Worm (Caenorhabditis elegans) whole organism, young adult: ENCODE data around the gene F29A7.3.
A peak's percentile ranks its signal among the peaks of the same experiment; 100 is the strongest.

Experiments used
- B0336.3 ChIP-seq: fragments of 200-800 bp; sonication (Bioruptor generic); IDR thresholded peaks from 2 replicates; pipeline ENCODE4 v1.3.6; 2022; ENCODE audit warnings: missing genetic modification characterization, missing compliant biosample characterization
- C06A6.2 ChIP-seq: fragments of 200-800 bp; sonication (Bioruptor generic); conservative IDR thresholded peaks from 2 replicates; pipeline ENCODE4 v1.3.6; 2022; ENCODE audit warnings: missing genetic modification characterization, missing compliant biosample characterization
- C17E4.6 ChIP-seq: fragments of 200-800 bp; sonication (Bioruptor generic); IDR thresholded peaks from 2 replicates; pipeline ENCODE4 v1.3.6; 2022; ENCODE audit warnings: missing genetic modification reagents, missing genetic modification characterization, missing compliant biosample characterization
- D2030.7 ChIP-seq: fragments of 200-800 bp; sonication (Bioruptor generic); IDR thresholded peaks from 2 replicates; pipeline ENCODE4 v1.3.6; 2022; ENCODE audit warnings: missing genetic modification reagents, missing genetic modification characterization, missing compliant biosample characterization
- F10E7.11 ChIP-seq: sonication (generic microtip); optimal IDR thresholded peaks from 2 replicates; lab custom pipeline; 2017; ENCODE audit warnings: mild to moderate bottlenecking, missing genetic modification characterization, moderate library complexity, missing compliant biosample characterization
- F55B11.4 ChIP-seq: sonication (generic microtip); optimal IDR thresholded peaks from 2 replicates; lab custom pipeline; 2016; ENCODE audit warnings: missing compliant biosample characterization, missing genetic modification characterization, borderline replicate concordance; ENCODE audit not compliant: insufficient read depth
- K12H6.12 ChIP-seq: fragments of 200-800 bp; sonication (Bioruptor generic); optimal IDR thresholded peaks from 2 replicates; lab custom pipeline; 2018; ENCODE audit warnings: mild to moderate bottlenecking, missing genetic modification characterization, missing compliant biosample characterization
- T07F8.4 ChIP-seq: sonication (generic microtip); optimal IDR thresholded peaks from 2 replicates; lab custom pipeline; 2016; ENCODE audit warnings: mild to moderate bottlenecking, missing genetic modification characterization, moderate library complexity, missing compliant biosample characterization
- T26A5.8 ChIP-seq: sonication (generic microtip); optimal IDR thresholded peaks from 2 replicates; lab custom pipeline; 2016; ENCODE audit warnings: missing genetic modification characterization, missing compliant biosample characterization
- Y53F4B.3 ChIP-seq: fragments of 200-800 bp; sonication (Bioruptor generic); IDR thresholded peaks from 2 replicates; pipeline ENCODE4 v1.3.6; 2022; ENCODE audit warnings: missing genetic modification reagents, missing genetic modification characterization, missing compliant biosample characterization
- Y56A3A.18 ChIP-seq: fragments of 200-800 bp; sonication (Bioruptor generic); IDR thresholded peaks from 2 replicates; pipeline ENCODE4 v1.3.6; 2022; ENCODE audit warnings: missing genetic modification reagents, missing genetic modification characterization, missing compliant biosample characterization
- Y79H2A.3 ChIP-seq: fragments of 200-800 bp; sonication (Bioruptor generic); conservative IDR thresholded peaks from 2 replicates; pipeline ENCODE4 v1.3.6; 2022; ENCODE audit warnings: missing genetic modification reagents, missing genetic modification characterization, missing compliant biosample characterization
- Y95B8A.8 ChIP-seq: fragments of 200-800 bp; sonication (Bioruptor generic); IDR thresholded peaks from 2 replicates; pipeline ENCODE4 v1.3.6; 2022; ENCODE audit warnings: missing genetic modification reagents, missing genetic modification characterization, missing compliant biosample characterization
- attf-5 ChIP-seq: fragments of 200-800 bp; sonication (Bioruptor generic); optimal IDR thresholded peaks from 2 replicates; lab custom pipeline; 2018; ENCODE audit warnings: mild to moderate bottlenecking, missing genetic modification characterization, missing compliant biosample characterization
- cebp-1 ChIP-seq, 2 experiments: fragments of 200-800 bp in 1 of 2; sonication (Bioruptor generic) in 1 of 2; sonication (generic microtip) in 1 of 2; IDR thresholded peaks in 1 of 2; optimal IDR thresholded peaks in 1 of 2; 2 replicates each; pipeline versions ENCODE4 v1.3.6 to Lab custom; 2017 to 2022; ENCODE audit warnings: missing compliant biosample characterization in 2 of 2, missing genetic modification characterization in 2 of 2, mild to moderate bottlenecking in 1 of 2, missing genetic modification reagents in 1 of 2, moderate library complexity in 1 of 2
- cebp-2 ChIP-seq: fragments of 200-800 bp; sonication (Bioruptor generic); IDR thresholded peaks from 2 replicates; pipeline ENCODE4 v1.3.6; 2022; ENCODE audit warnings: missing genetic modification characterization, missing compliant biosample characterization
- ceh-40 ChIP-seq: fragments of 200-800 bp; sonication (Bioruptor generic); IDR thresholded peaks from 2 replicates; pipeline ENCODE4 v1.3.6; 2022; ENCODE audit warnings: missing genetic modification characterization, missing compliant biosample characterization
- dpl-1 ChIP-seq: fragments of 150-350 bp; optimal IDR thresholded peaks from 2 replicates; lab custom pipeline; 2014; ENCODE audit warnings: missing biosample characterization, missing genetic modification reagents, missing genetic modification characterization
- ets-4 ChIP-seq: fragments of 200-800 bp; sonication (Bioruptor generic); optimal IDR thresholded peaks from 2 replicates; lab custom pipeline; 2018; ENCODE audit warnings: mild to moderate bottlenecking, missing genetic modification characterization, missing compliant biosample characterization
- fkh-3 ChIP-seq: sonication (generic microtip); optimal IDR thresholded peaks from 2 replicates; lab custom pipeline; 2016; ENCODE audit warnings: mild to moderate bottlenecking, missing genetic modification characterization, missing compliant biosample characterization
- gei-17 ChIP-seq: fragments of 200-800 bp; sonication (Bioruptor generic); optimal IDR thresholded peaks from 2 replicates; lab custom pipeline; 2018; ENCODE audit warnings: mild to moderate bottlenecking, missing genetic modification characterization, missing compliant biosample characterization
- him-1 ChIP-seq: sonication (generic microtip); optimal IDR thresholded peaks from 2 replicates; lab custom pipeline; 2016; ENCODE audit warnings: missing genotype, missing genetic modification reagents, missing genetic modification characterization, missing compliant biosample characterization
- hlh-26 ChIP-seq: fragments of 200-800 bp; sonication (Bioruptor generic); conservative IDR thresholded peaks from 2 replicates; pipeline ENCODE4 v1.3.6; 2022; ENCODE audit warnings: missing genetic modification reagents, missing genetic modification characterization, missing compliant biosample characterization
- hmg-1.2 ChIP-seq: fragments of 200-800 bp; sonication (Bioruptor generic); IDR thresholded peaks from 2 replicates; pipeline ENCODE4 v1.3.6; 2022; ENCODE audit warnings: missing genetic modification reagents, missing genetic modification characterization, missing compliant biosample characterization
- hmg-20 ChIP-seq: fragments of 200-800 bp; sonication (Bioruptor generic); IDR thresholded peaks from 2 replicates; pipeline ENCODE4 v1.3.6; 2022; ENCODE audit warnings: missing genetic modification reagents, missing genetic modification characterization, missing compliant biosample characterization
- hrde-1 ChIP-seq: sonication (generic microtip); optimal IDR thresholded peaks from 2 replicates; lab custom pipeline; 2016; ENCODE audit warnings: missing genetic modification characterization, mild to moderate bottlenecking, missing compliant biosample characterization, moderate library complexity, missing genotype, missing genetic modification reagents, borderline replicate concordance
- hsf-1 ChIP-seq: fragments of 200-800 bp; sonication (Bioruptor generic); IDR thresholded peaks from 2 replicates; pipeline ENCODE4 v1.3.6; 2022; ENCODE audit warnings: missing genetic modification reagents, missing genetic modification characterization, missing compliant biosample characterization
- lin-54 ChIP-seq: fragments of 200-800 bp; sonication (Bioruptor generic); optimal IDR thresholded peaks from 2 replicates; lab custom pipeline; 2018; ENCODE audit warnings: mild to moderate bottlenecking, missing genetic modification characterization, missing compliant biosample characterization
- lsl-1 ChIP-seq: fragments of 200-800 bp; sonication (Bioruptor generic); optimal IDR thresholded peaks from 2 replicates; lab custom pipeline; 2018; ENCODE audit warnings: mild to moderate bottlenecking, missing genetic modification characterization, moderate library complexity, missing compliant biosample characterization
- madf-3 ChIP-seq: fragments of 200-800 bp; sonication (Bioruptor generic); IDR thresholded peaks from 2 replicates; pipeline ENCODE4 v1.3.6; 2022; ENCODE audit warnings: missing genetic modification reagents, missing genetic modification characterization, missing compliant biosample characterization
- madf-6 ChIP-seq: fragments of 200-800 bp; sonication (Bioruptor generic); IDR thresholded peaks from 2 replicates; pipeline ENCODE4 v1.3.6; 2022; ENCODE audit warnings: missing genetic modification reagents, missing genetic modification characterization, missing compliant biosample characterization
- mcd-1 ChIP-seq: fragments of 200-800 bp; sonication (Bioruptor generic); IDR thresholded peaks from 2 replicates; pipeline ENCODE4 v1.3.6; 2022; ENCODE audit warnings: missing genetic modification reagents, missing genetic modification characterization, missing compliant biosample characterization
- mes-4 ChIP-seq: sonication (generic microtip); optimal IDR thresholded peaks from 2 replicates; lab custom pipeline; 2016; ENCODE audit warnings: missing genotype, missing genetic modification characterization, missing compliant biosample characterization
- nfyb-1 ChIP-seq: fragments of 200-800 bp; sonication (Bioruptor generic); IDR thresholded peaks from 2 replicates; pipeline ENCODE4 v1.3.6; 2022; ENCODE audit warnings: missing genetic modification reagents, missing genetic modification characterization, missing compliant biosample characterization
- nhr-120 ChIP-seq: fragments of 200-800 bp; sonication (Bioruptor generic); IDR thresholded peaks from 2 replicates; pipeline ENCODE4 v1.3.6; 2022; ENCODE audit warnings: missing genetic modification characterization, missing compliant biosample characterization
- sdz-38 ChIP-seq: sonication (generic microtip); optimal IDR thresholded peaks from 2 replicates; lab custom pipeline; 2016; ENCODE audit warnings: missing genotype, missing genetic modification characterization, missing compliant biosample characterization
- snpc-1.1 ChIP-seq: sonication (generic microtip); optimal IDR thresholded peaks from 2 replicates; lab custom pipeline; 2017; ENCODE audit warnings: missing genetic modification characterization, mild to moderate bottlenecking, missing compliant biosample characterization, antibody characterized with exemption, moderate library complexity, missing genotype, missing genetic modification reagents; ENCODE audit not compliant: insufficient read depth
- snpc-3.4 ChIP-seq: sonication (generic microtip); optimal IDR thresholded peaks from 2 replicates; lab custom pipeline; 2017; ENCODE audit warnings: missing genetic modification characterization, mild to moderate bottlenecking, missing compliant biosample characterization, antibody characterized with exemption, moderate library complexity, missing genotype, missing genetic modification reagents
- somi-1 ChIP-seq: fragments of 200-800 bp; sonication (Bioruptor generic); optimal IDR thresholded peaks from 2 replicates; lab custom pipeline; 2018; ENCODE audit warnings: mild to moderate bottlenecking, missing genetic modification characterization, missing compliant biosample characterization
- sptf-2 ChIP-seq: fragments of 200-800 bp; sonication (Bioruptor generic); optimal IDR thresholded peaks from 2 replicates; lab custom pipeline; 2018; ENCODE audit warnings: mild to moderate bottlenecking, missing genetic modification characterization, missing compliant biosample characterization
- xnd-1 ChIP-seq: sonication (generic microtip); optimal IDR thresholded peaks from 2 replicates; lab custom pipeline; 2016; ENCODE audit warnings: missing genotype, missing genetic modification reagents, missing genetic modification characterization, missing compliant biosample characterization
- zfh-2 ChIP-seq: fragments of 200-800 bp; sonication (Bioruptor generic); conservative IDR thresholded peaks from 2 replicates; pipeline ENCODE4 v1.3.6; 2022; ENCODE audit warnings: missing genetic modification reagents, missing genetic modification characterization, missing compliant biosample characterization
- ztf-18 ChIP-seq: sonication (generic microtip); optimal IDR thresholded peaks from 2 replicates; lab custom pipeline; 2016; ENCODE audit warnings: missing genotype, mild to moderate bottlenecking, missing genetic modification characterization, missing compliant biosample characterization

F29A7.3 gene

DNA sequence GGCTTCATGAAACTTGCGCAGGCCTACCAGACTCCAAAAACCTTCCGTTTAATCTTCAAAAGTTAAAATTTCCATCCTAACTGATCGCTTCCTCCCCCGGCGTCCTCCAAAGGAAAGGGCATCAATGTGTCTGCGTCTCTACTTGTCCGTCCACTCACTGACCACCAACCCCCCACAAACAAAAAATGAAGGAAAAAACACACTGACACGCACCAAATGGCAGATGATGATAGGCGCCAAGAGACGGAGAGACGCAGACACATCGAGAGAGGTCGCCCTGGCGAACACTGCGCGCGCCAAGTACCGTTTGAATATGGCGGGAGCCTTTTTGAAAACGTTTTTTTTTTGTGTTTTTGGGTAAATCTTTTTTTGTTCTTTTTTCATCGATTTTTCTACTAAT lies 18.4 kb upstream of the F29A7.3 start:
- TF ChIP-seq cebp-2 (GFP tag; lab: Robert Waterston, UW) (0 out of 2 replicates have a peak, but pooled peaks have one; percentile 12), zfh-2 (GFP tag; lab: Robert Waterston, UW) (peak; percentile 39; the same call in 1 of the 2 replicates), madf-3 (GFP tag; lab: Robert Waterston, UW) (0 out of 2 replicates have a peak, but pooled peaks have one; percentile 23), lin-54 (GFP tag; lab: Kevin White, UChicago) (no peak), F55B11.4 (tag; lab: Kevin White, UChicago) (no peak), hmg-1.2 (GFP tag; lab: Robert Waterston, UW) (peak; percentile 61; the same call in 1 of the 2 replicates), cebp-1 (GFP tag; IDR thresholded peaks at IDR 0.05; lab: Robert Waterston, UW) (no peak), cebp-1 (tag; optimal IDR thresholded peaks at IDR 0.05; lab: Kevin White, UChicago) (peak; percentile 10)

DNA sequence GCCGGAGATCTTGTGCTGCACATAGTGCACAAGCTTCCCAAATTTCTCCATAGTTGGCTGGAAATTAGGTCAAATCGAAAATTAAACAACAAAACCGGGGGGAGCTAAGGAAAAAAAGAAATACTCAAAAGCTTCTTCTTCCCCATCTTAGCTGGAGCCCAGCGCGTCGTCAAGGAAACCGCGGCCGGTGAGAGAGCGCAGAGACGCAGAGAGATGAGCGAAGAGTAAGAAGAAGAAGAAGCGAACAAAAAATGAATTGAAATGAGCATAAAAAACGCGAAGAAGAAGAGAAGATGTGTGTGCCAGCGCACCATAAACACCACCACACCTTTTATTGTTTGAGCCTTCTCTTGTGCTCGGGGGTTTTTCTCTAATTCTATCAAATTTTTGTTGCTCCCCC lies 17.9 kb upstream of the F29A7.3 start, which contains the start of gene wdr-31:
Gene wdr-31 (minus strand): TSS at position 101 of the 400 bp plus-strand sequence.
- TF ChIP-seq C06A6.2 (GFP tag; lab: Robert Waterston, UW) (no peak), Y53F4B.3 (GFP tag; lab: Robert Waterston, UW) (no peak), snpc-1.1 (tag; lab: Kevin White, UChicago) (no peak), Y79H2A.3 (GFP tag; lab: Robert Waterston, UW) (no peak), mes-4 (no peak), T07F8.4 (tag; lab: Kevin White, UChicago) (no peak), sptf-2 (GFP tag; lab: Kevin White, UChicago) (no peak), gei-17 (GFP tag; lab: Kevin White, UChicago) (no peak), attf-5 (GFP tag; lab: Kevin White, UChicago) (no peak), xnd-1 (no peak)

DNA sequence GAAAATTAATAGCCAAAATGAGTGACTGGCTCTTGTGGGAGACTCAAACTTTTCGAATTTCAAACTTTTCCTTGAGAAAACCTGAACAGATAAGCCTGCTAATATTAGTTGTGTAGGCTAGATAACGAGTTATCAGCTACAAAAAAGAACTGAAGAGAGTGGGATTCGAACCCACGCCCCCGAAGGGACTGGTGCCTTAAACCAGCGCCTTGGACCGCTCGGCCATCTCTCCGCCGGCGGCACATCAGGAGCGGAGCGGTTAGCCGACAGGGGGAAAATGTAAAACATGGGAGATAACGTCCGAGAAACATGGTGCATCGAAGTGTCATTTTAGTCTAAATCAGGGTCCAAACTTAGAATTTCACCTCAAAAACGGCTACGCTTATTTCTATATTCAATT lies 17.5 kb upstream of the F29A7.3 start:
- TF ChIP-seq him-1 (tag; lab: Kevin White, UChicago): peak; percentile 59
- TF ChIP-seq K12H6.12 (tag; lab: Kevin White, UChicago): no peak
- TF ChIP-seq F10E7.11: no peak
- TF ChIP-seq ets-4 (GFP tag; lab: Kevin White, UChicago): no peak
- 0 out of 2 replicates have a peak, but pooled peaks have one; percentile 42 for TF ChIP-seq ceh-40
- no peak for TF ChIP-seq somi-1
- TF ChIP-seq Y95B8A.8 (GFP tag; lab: Robert Waterston, UW): no peak
- peak; percentile 52; the same call in 1 of the 2 replicates for TF ChIP-seq mcd-1 (GFP tag; lab: Robert Waterston, UW)
- no peak for TF ChIP-seq snpc-3.4
- peak; percentile 5 for TF ChIP-seq lsl-1 (GFP tag; lab: Kevin White, UChicago)
- TF ChIP-seq dpl-1: no peak
- TF ChIP-seq lin-54 (GFP tag; lab: Kevin White, UChicago): peak; percentile 13
- no peak for TF ChIP-seq C06A6.2 (GFP tag; lab: Robert Waterston, UW)
- peak; percentile 53; the same call in 1 of the 2 replicates for TF ChIP-seq madf-6
- TF ChIP-seq hrde-1 (tag; lab: Kevin White, UChicago): no peak
- TF ChIP-seq fkh-3 (tag; lab: Kevin White, UChicago): no peak
- peak; percentile 55 for TF ChIP-seq hmg-1.2 (GFP tag; lab: Robert Waterston, UW)
- TF ChIP-seq hsf-1: no peak
- no peak for TF ChIP-seq T26A5.8
- peak; percentile 39; the same call in 1 of the 2 replicates for TF ChIP-seq Y56A3A.18 (GFP tag; lab: Robert Waterston, UW)
- TF ChIP-seq sdz-38 (tag; lab: Kevin White, UChicago): no peak
- no peak for TF ChIP-seq attf-5 (GFP tag; lab: Kevin White, UChicago)
- peak; percentile 68 for TF ChIP-seq D2030.7 (GFP tag; lab: Robert Waterston, UW)
- no peak for TF ChIP-seq gei-17 (GFP tag; lab: Kevin White, UChicago)
- TF ChIP-seq nhr-120 (GFP tag; lab: Robert Waterston, UW): no peak
- peak; percentile 46; the same call in 1 of the 2 replicates for TF ChIP-seq hmg-20 (GFP tag; lab: Robert Waterston, UW)
- no peak for TF ChIP-seq B0336.3 (GFP tag; lab: Robert Waterston, UW)
- TF ChIP-seq ztf-18 (tag; lab: Kevin White, UChicago): peak; percentile 14
- TF ChIP-seq C17E4.6: no peak
- peak; percentile 68; the same call in 1 of the 2 replicates for TF ChIP-seq nfyb-1 (GFP tag; lab: Robert Waterston, UW)
- TF ChIP-seq cebp-1 (GFP tag; IDR thresholded peaks at IDR 0.05; lab: Robert Waterston, UW): no peak
- no peak for TF ChIP-seq cebp-1 (tag; optimal IDR thresholded peaks at IDR 0.05; lab: Kevin White, UChicago)
- no peak for TF ChIP-seq mes-4
- TF ChIP-seq hlh-26 (GFP tag; lab: Robert Waterston, UW): no peak
